1 fruit fly cellular context compared by ENCODE assay signal in genomic region chr2L:11307072-11307471, dm6.
TF ChIP-seq lines count a peak whose summit lies in the region.

No protein-coding gene starts in this region.

TF ChIP-seq in whole organism, prepupa, 60 proteins besides CTCF, POLR2A, EP300 and RAD21 (continued from another document):
- no peak for TF ChIP-seq Sox14 (GFP tag; optimal IDR thresholded peaks at IDR 0.05; lab: Kevin White, UChicago)
- no peak for TF ChIP-seq CG11762 (GFP tag; optimal IDR thresholded peaks at IDR 0.05; lab: Kevin White, UChicago; ENCODE audit: insufficient read depth)
- no peak for TF ChIP-seq Hr39 (GFP tag; optimal IDR thresholded peaks at IDR 0.05; lab: Kevin White, UChicago)
- peak; percentile 58 for TF ChIP-seq net (GFP tag; optimal IDR thresholded peaks at IDR 0.05; lab: Kevin White, UChicago)
- peak; percentile 12 for TF ChIP-seq CG6792 (GFP tag; optimal IDR thresholded peaks at IDR 0.05; lab: Kevin White, UChicago)
- no peak for TF ChIP-seq CG16779 (tag; optimal IDR thresholded peaks at IDR 0.05; lab: Kevin White, UChicago)
- TF ChIP-seq Eip93F (GFP tag; optimal IDR thresholded peaks at IDR 0.05; lab: Kevin White, UChicago), result no peak
- TF ChIP-seq salr (GFP tag; optimal IDR thresholded peaks at IDR 0.05; lab: Kevin White, UChicago), result peak in 1 of 2 experiments; percentile 47
- no peak for TF ChIP-seq vri (GFP tag; optimal IDR thresholded peaks at IDR 0.05; lab: Kevin White, UChicago)
- no peak for TF ChIP-seq CG11902 (GFP tag; optimal IDR thresholded peaks at IDR 0.05; lab: Kevin White, UChicago)
- TF ChIP-seq CG6808 (GFP tag; optimal IDR thresholded peaks at IDR 0.05; lab: Kevin White, UChicago), result no peak
- TF ChIP-seq eg (GFP tag; IDR thresholded peaks at IDR 0.05; lab: Robert Waterston, UW), result no peak
- peak; percentile 36 for TF ChIP-seq fd59A (GFP tag; optimal IDR thresholded peaks at IDR 0.05; lab: Kevin White, UChicago)
- TF ChIP-seq Smox (GFP tag; optimal IDR thresholded peaks at IDR 0.05; lab: Kevin White, UChicago), result no peak
- TF ChIP-seq Ets96B (tag; optimal IDR thresholded peaks at IDR 0.05; lab: Kevin White, UChicago), result peak; percentile 14
- TF ChIP-seq CG3032 (tag; optimal IDR thresholded peaks at IDR 0.05; lab: Kevin White, UChicago), result peak; percentile 10
- no peak for TF ChIP-seq CG4318 (GFP tag; optimal IDR thresholded peaks at IDR 0.05; lab: Kevin White, UChicago)
- TF ChIP-seq CG32006 (GFP tag; optimal IDR thresholded peaks at IDR 0.05; lab: Kevin White, UChicago), result peak; percentile 71
- TF ChIP-seq pdm3 (GFP tag; optimal IDR thresholded peaks at IDR 0.05; lab: Kevin White, UChicago), result peak; percentile 6
- TF ChIP-seq Sox15 (GFP tag; optimal IDR thresholded peaks at IDR 0.05; lab: Kevin White, UChicago), result no peak
- peak; percentile 38 for TF ChIP-seq CG8632 (GFP tag; optimal IDR thresholded peaks at IDR 0.05; lab: Kevin White, UChicago)
- TF ChIP-seq fd85E (GFP tag; optimal IDR thresholded peaks at IDR 0.05; lab: Kevin White, UChicago), result no peak
- TF ChIP-seq CG31627 (GFP tag; optimal IDR thresholded peaks at IDR 0.05; lab: Kevin White, UChicago), result no peak
- peak; percentile 58 for TF ChIP-seq Eip78C (GFP tag; lab: Kevin White, UChicago)
- TF ChIP-seq esn (GFP tag; optimal IDR thresholded peaks at IDR 0.05; lab: Kevin White, UChicago), result no peak
- TF ChIP-seq CG6854 (GFP tag; optimal IDR thresholded peaks at IDR 0.05; lab: Kevin White, UChicago), result no peak
- no peak for TF ChIP-seq Blimp-1 (GFP tag; optimal IDR thresholded peaks at IDR 0.05; lab: Kevin White, UChicago)
- peak; percentile 35 for TF ChIP-seq CG34406 (GFP tag; optimal IDR thresholded peaks at IDR 0.05; lab: Kevin White, UChicago)
- no peak for TF ChIP-seq CG11294 (GFP tag; IDR thresholded peaks at IDR 0.05; lab: Robert Waterston, UW)
- no peak for TF ChIP-seq ss (GFP tag; optimal IDR thresholded peaks at IDR 0.05; lab: Kevin White, UChicago)
- TF ChIP-seq Hr38 (GFP tag; optimal IDR thresholded peaks at IDR 0.05; lab: Kevin White, UChicago), result no peak
